Worm (Caenorhabditis elegans): ENCODE results near the gene lpr-5.

The lpr-5 gene

ce11 chrX:11038221-11038620, 23.7 kb upstream of the lpr-5 start:
- TF ChIP-seq sox-4 (tag; optimal IDR thresholded peaks at IDR 0.05) (no peak), nhr-20 (tag; optimal IDR thresholded peaks at IDR 0.05) (no peak), fkh-10 (GFP tag; optimal IDR thresholded peaks at IDR 0.05) (no peak), lin-14 (GFP tag; optimal IDR thresholded peaks at IDR 0.05) (peak; percentile 26), isw-1 (GFP tag; IDR thresholded peaks at IDR 0.05) (no peak), F16B12.6 (tag; optimal IDR thresholded peaks at IDR 0.05) (no peak), aly-2 (tag; optimal IDR thresholded peaks at IDR 0.05) (no peak), mep-1 (tag; optimal IDR thresholded peaks at IDR 0.05) (no peak), efl-1 (optimal IDR thresholded peaks at IDR 0.05) (no peak), efl-1 (GFP tag; optimal IDR thresholded peaks at IDR 0.05 in 1 of 2) (peak in 1 of 2 experiments; percentile 56), lin-39 (tag; optimal IDR thresholded peaks at IDR 0.05) (no peak), dsc-1 (tag; optimal IDR thresholded peaks at IDR 0.05) (peak; percentile 38), mdl-1 (tag; optimal IDR thresholded peaks at IDR 0.05) (no peak), unc-30 (tag; optimal IDR thresholded peaks at IDR 0.05) (no peak), unc-130 (tag; optimal IDR thresholded peaks at IDR 0.05) (no peak), tlp-1 (tag; optimal IDR thresholded peaks at IDR 0.05) (no peak), Y116A8C.19 (tag; optimal IDR thresholded peaks at IDR 0.05; ENCODE audit: borderline replicate concordance) (no peak), alr-1 (tag; optimal IDR thresholded peaks at IDR 0.05; ENCODE audit: borderline replicate concordance) (no peak), aha-1 (tag; optimal IDR thresholded peaks at IDR 0.05) (no peak), mab-9 (GFP tag; IDR thresholded peaks at IDR 0.05) (no peak), nhr-28 (tag; optimal IDR thresholded peaks at IDR 0.05) (no peak), ces-1 (GFP tag; optimal IDR thresholded peaks at IDR 0.05) (no peak), sup-37 (GFP tag; optimal IDR thresholded peaks at IDR 0.05) (no peak)

DNA sequence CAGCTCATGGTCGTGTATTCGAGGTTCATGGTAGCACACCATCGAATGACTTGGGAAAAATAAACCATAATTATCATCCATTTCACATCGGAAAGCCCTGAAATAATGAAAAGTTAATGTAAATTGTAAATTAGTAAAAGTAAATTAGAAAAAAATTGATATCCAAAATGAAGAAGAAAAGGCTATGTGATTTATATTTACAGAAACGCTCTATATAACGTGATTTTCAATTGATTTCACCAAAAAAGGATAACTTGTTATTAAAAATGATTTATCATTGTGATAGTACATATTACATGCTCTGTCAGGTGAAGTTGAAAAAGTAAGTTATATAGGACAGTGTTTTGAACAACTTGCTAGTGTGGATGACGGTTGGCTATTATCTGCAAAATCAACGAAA, 19.1 kb upstream of the lpr-5 start, which contains the start of gene C09F12.3:
Gene C09F12.3, minus strand, starts transcription at position 101 of the 400 bp plus-strand sequence.
- TF ChIP-seq lin-39 (tag; optimal IDR thresholded peaks at IDR 0.05) (no peak), nhr-20 (tag; optimal IDR thresholded peaks at IDR 0.05) (no peak), grh-1 (GFP tag; IDR thresholded peaks at IDR 0.05) (no peak), xbp-1 (tag; optimal IDR thresholded peaks at IDR 0.05) (no peak), irx-1 (tag; optimal IDR thresholded peaks at IDR 0.05) (no peak), dpl-1 (GFP tag; optimal IDR thresholded peaks at IDR 0.05) (no peak), C04F5.9 (tag; optimal IDR thresholded peaks at IDR 0.05) (no peak), unc-30 (tag; optimal IDR thresholded peaks at IDR 0.05) (no peak), snpc-4 (tag; optimal IDR thresholded peaks at IDR 0.05) (no peak), vab-15 (tag; optimal IDR thresholded peaks at IDR 0.05) (no peak), blmp-1 (tag; optimal IDR thresholded peaks at IDR 0.05) (no peak), C16A3.4 (tag; optimal IDR thresholded peaks at IDR 0.05) (no peak), zag-1 (tag; optimal IDR thresholded peaks at IDR 0.05) (no peak), mef-2 (tag; optimal IDR thresholded peaks at IDR 0.05) (no peak), ceh-90 (tag; optimal IDR thresholded peaks at IDR 0.05) (no peak), isw-1 (GFP tag; IDR thresholded peaks at IDR 0.05) (no peak)

ce11 chrX:11047183-11047582, 14.7 kb upstream of the lpr-5 start, which contains the start of gene clc-1:
TSS of gene clc-1 (plus strand) at chrX:11047446.
- peak; percentile 32 for TF ChIP-seq tlp-1 (tag; optimal IDR thresholded peaks at IDR 0.05)
- TF ChIP-seq fos-1 (tag; optimal IDR thresholded peaks at IDR 0.05) = no peak
- TF ChIP-seq swsn-7 (tag; optimal IDR thresholded peaks at IDR 0.05) = no peak
- TF ChIP-seq efl-1 (optimal IDR thresholded peaks at IDR 0.05) = no peak
- TF ChIP-seq efl-1 (GFP tag; optimal IDR thresholded peaks at IDR 0.05 in 1 of 2) = peak in 1 of 2 experiments; percentile 79
- TF ChIP-seq ztf-4 (tag; optimal IDR thresholded peaks at IDR 0.05) = no peak
- peak; percentile 96 for TF ChIP-seq elt-2 (tag; optimal IDR thresholded peaks at IDR 0.05)
- no peak for TF ChIP-seq ceh-82 (tag; optimal IDR thresholded peaks at IDR 0.05)
- no peak for TF ChIP-seq egl-27 (tag; optimal IDR thresholded peaks at IDR 0.05)
- no peak for TF ChIP-seq mef-2 (tag; optimal IDR thresholded peaks at IDR 0.05)
- TF ChIP-seq rnt-1 (tag; optimal IDR thresholded peaks at IDR 0.05) = no peak
- TF ChIP-seq efl-3 (GFP tag; optimal IDR thresholded peaks at IDR 0.05) = no peak
- TF ChIP-seq aha-1 (tag; optimal IDR thresholded peaks at IDR 0.05) = no peak
- TF ChIP-seq lin-39 (tag; optimal IDR thresholded peaks at IDR 0.05) = no peak
- peak; percentile 1 for TF ChIP-seq nhr-71 (tag; optimal IDR thresholded peaks at IDR 0.05)
- no peak for TF ChIP-seq nhr-237 (tag; optimal IDR thresholded peaks at IDR 0.05)
- no peak for TF ChIP-seq sptf-1 (tag; optimal IDR thresholded peaks at IDR 0.05)
- peak; percentile 34 for TF ChIP-seq jun-1 (tag; optimal IDR thresholded peaks at IDR 0.05)
- no peak for TF ChIP-seq skn-1 (tag; optimal IDR thresholded peaks at IDR 0.05)
- TF ChIP-seq ceh-63 (GFP tag; optimal IDR thresholded peaks at IDR 0.05) = no peak
- TF ChIP-seq snpc-4 (tag; optimal IDR thresholded peaks at IDR 0.05) = no peak
